Fruit fly (Drosophila melanogaster) whole organism, pupa: ENCODE measurements around the gene RpS25.

Source experiments
- CG14655 ChIP-seq: fragments of 200-800 bp; sonication (Bioruptor generic); optimal IDR thresholded peaks from 3 replicates; lab custom pipeline; 2017; ENCODE audit warnings: mild to moderate bottlenecking, missing biosample characterization, missing genetic modification reagents, missing genetic modification characterization
- CG34367 ChIP-seq: fragments of 200-800 bp; sonication (Bioruptor generic); optimal IDR thresholded peaks from 2 replicates; lab custom pipeline; 2018; ENCODE audit warnings: missing biosample characterization, mild to moderate bottlenecking, missing genetic modification characterization
- CG8301 ChIP-seq: fragments of 200-800 bp; sonication (Bioruptor generic); optimal IDR thresholded peaks from 2 replicates; lab custom pipeline; 2018; ENCODE audit warnings: missing biosample characterization, mild to moderate bottlenecking, missing genetic modification characterization
- Ets98B ChIP-seq: fragments of 200-800 bp; sonication (Bioruptor generic); IDR thresholded peaks from 2 replicates; pipeline ENCODE4 v1.3.6; 2022; ENCODE audit warnings: missing biosample characterization, missing genetic modification characterization
- Pif1A ChIP-seq: fragments of 200-800 bp; sonication (Bioruptor generic); optimal IDR thresholded peaks from 3 replicates; lab custom pipeline; 2016; ENCODE audit warnings: missing biosample characterization, missing genetic modification characterization
- Pif1B ChIP-seq: fragments of 200-800 bp; sonication (Bioruptor generic); optimal IDR thresholded peaks from 3 replicates; lab custom pipeline; 2016; ENCODE audit warnings: missing biosample characterization, missing genetic modification characterization
- Snoo ChIP-seq: fragments of 200-800 bp; sonication (Bioruptor generic); optimal IDR thresholded peaks from 3 replicates; lab custom pipeline; 2017; ENCODE audit warnings: missing biosample characterization, mild to moderate bottlenecking, missing genetic modification characterization, inconsistent platforms

- TF ChIP-seq CG8301 (tag; lab: Kevin White, UChicago) = no peak
- no peak for TF ChIP-seq Pif1B (GFP tag; lab: Kevin White, UChicago)
- TF ChIP-seq Ets98B (GFP tag; lab: Robert Waterston, UW) = no peak
- no peak for TF ChIP-seq Pif1A (GFP tag; lab: Kevin White, UChicago)
- TF ChIP-seq Snoo = no peak
- TF ChIP-seq CG34367 = no peak
- TF ChIP-seq CG14655 (GFP tag; lab: Kevin White, UChicago) = no peak
These were observed 15.8 kb downstream of the RpS25 start for dm6 chr3R:11200042-11200884.
